Worm (Caenorhabditis elegans) whole organism, L1 larva: ENCODE data around the gene T11B7.5.

ENCODE experiments used
- C04F5.9 ChIP-seq: sonication (generic microtip); optimal IDR thresholded peaks from 2 replicates; lab custom pipeline; 2016; ENCODE audit warnings: missing genetic modification characterization, missing compliant biosample characterization
- F16B12.6 ChIP-seq: fragments of 150-350 bp; optimal IDR thresholded peaks from 2 replicates; lab custom pipeline; 2014; ENCODE audit warnings: missing biosample characterization, missing genetic modification characterization
- Y116A8C.19 ChIP-seq: sonication (generic microtip); optimal IDR thresholded peaks from 2 replicates; lab custom pipeline; 2016; ENCODE audit warnings: missing compliant biosample characterization, missing genetic modification characterization, borderline replicate concordance
- aha-1 ChIP-seq: fragments of 150-350 bp; optimal IDR thresholded peaks from 2 replicates; lab custom pipeline; 2014; ENCODE audit warnings: missing biosample characterization, missing genetic modification characterization
- alr-1 ChIP-seq: fragments of 200-800 bp; sonication (Bioruptor generic); optimal IDR thresholded peaks from 2 replicates; lab custom pipeline; 2018; ENCODE audit warnings: borderline replicate concordance, mild to moderate bottlenecking, missing genetic modification characterization, missing compliant biosample characterization
- aly-2 ChIP-seq: fragments of 150-350 bp; optimal IDR thresholded peaks from 2 replicates; lab custom pipeline; 2014; ENCODE audit warnings: missing biosample characterization, missing genetic modification characterization
- ama-1 ChIP-seq: fragments of 150-350 bp; optimal IDR thresholded peaks from 2 replicates; lab custom pipeline; 2014
- blmp-1 ChIP-seq: fragments of 150-350 bp; optimal IDR thresholded peaks from 2 replicates; lab custom pipeline; 2014; ENCODE audit warnings: missing biosample characterization, missing genetic modification characterization
- ceh-82 ChIP-seq, 3 experiments: fragments of 150-350 bp in 1 of 3; sonication (generic microtip) in 2 of 3; optimal IDR thresholded peaks; 2 replicates each; lab custom pipeline; 2014 to 2017; ENCODE audit warnings: missing biosample characterization in 3 of 3, missing genetic modification characterization in 3 of 3
- ceh-88 ChIP-seq: fragments of 200-800 bp; sonication (Bioruptor generic); IDR thresholded peaks from 2 replicates; pipeline ENCODE4 v1.3.6; 2022; ENCODE audit warnings: missing genetic modification characterization, missing compliant biosample characterization
- ces-1 ChIP-seq: fragments of 150-350 bp; optimal IDR thresholded peaks from 2 replicates; lab custom pipeline; 2014; ENCODE audit warnings: missing biosample characterization, missing genetic modification reagents, missing genetic modification characterization
- dpl-1 ChIP-seq, 3 experiments: fragments of 150-350 bp in 2 of 3; sonication (generic microtip) in 1 of 3; optimal IDR thresholded peaks; 2 replicates each; lab custom pipeline; 2014 to 2017; ENCODE audit warnings: missing biosample characterization in 3 of 3, missing genetic modification characterization in 3 of 3, missing genetic modification reagents in 3 of 3
- dsc-1 ChIP-seq: sonication (generic microtip); optimal IDR thresholded peaks from 2 replicates; lab custom pipeline; 2016; ENCODE audit warnings: mild to moderate bottlenecking, missing genetic modification characterization, missing compliant biosample characterization
- efl-3 ChIP-seq: fragments of 200-800 bp; sonication (Bioruptor generic); optimal IDR thresholded peaks from 2 replicates; lab custom pipeline; 2018; ENCODE audit warnings: mild to moderate bottlenecking, missing genetic modification characterization, missing compliant biosample characterization
- egl-13 ChIP-seq: sonication (generic microtip); optimal IDR thresholded peaks from 2 replicates; lab custom pipeline; 2016; ENCODE audit warnings: missing genotype, missing genetic modification reagents, missing genetic modification characterization, missing compliant biosample characterization
- elt-3 ChIP-seq, 6 experiments: fragments of 150-350 bp in 1 of 6; sonication (generic microtip); optimal IDR thresholded peaks; 2 replicates each; lab custom pipeline; 2017 to 2018; ENCODE audit warnings: missing biosample characterization in 6 of 6, missing genetic modification characterization in 6 of 6, inconsistent platforms in 1 of 6
- ets-5 ChIP-seq: fragments of 200-800 bp; sonication (Bioruptor generic); IDR thresholded peaks from 2 replicates; pipeline ENCODE4 v1.3.6; 2022; ENCODE audit warnings: missing genetic modification characterization, missing compliant biosample characterization
- fkh-4 ChIP-seq: sonication (generic microtip); optimal IDR thresholded peaks from 2 replicates; lab custom pipeline; 2016; ENCODE audit warnings: missing compliant biosample characterization, missing genetic modification characterization, borderline replicate concordance
- fkh-8 ChIP-seq: sonication (generic microtip); optimal IDR thresholded peaks from 2 replicates; lab custom pipeline; 2016; ENCODE audit warnings: mild to moderate bottlenecking, missing genetic modification characterization, missing compliant biosample characterization
- fos-1 ChIP-seq: fragments of 150-350 bp; optimal IDR thresholded peaks from 2 replicates; lab custom pipeline; 2014; ENCODE audit warnings: missing biosample characterization, missing genetic modification characterization
- grh-1 ChIP-seq: fragments of 200-800 bp; sonication (Bioruptor generic); IDR thresholded peaks from 2 replicates; pipeline ENCODE4 v1.3.6; 2022; ENCODE audit warnings: missing genetic modification reagents, missing genetic modification characterization, missing compliant biosample characterization
- hlh-4 ChIP-seq: sonication (generic microtip); optimal IDR thresholded peaks from 2 replicates; lab custom pipeline; 2016; ENCODE audit warnings: mild to moderate bottlenecking, missing genetic modification characterization, missing compliant biosample characterization
- irx-1 ChIP-seq: sonication (generic microtip); optimal IDR thresholded peaks from 2 replicates; lab custom pipeline; 2016; ENCODE audit warnings: missing genetic modification characterization, missing compliant biosample characterization
- isw-1 ChIP-seq: fragments of 200-800 bp; sonication (Bioruptor generic); IDR thresholded peaks from 2 replicates; pipeline ENCODE4 v1.3.6; 2022; ENCODE audit warnings: missing genetic modification characterization, missing compliant biosample characterization
- lin-13 ChIP-seq: fragments of 150-350 bp; optimal IDR thresholded peaks from 2 replicates; lab custom pipeline; 2014; ENCODE audit warnings: missing biosample characterization, missing genetic modification reagents, missing genetic modification characterization
- lin-39 ChIP-seq: fragments of 150-350 bp; optimal IDR thresholded peaks from 2 replicates; lab custom pipeline; 2014; ENCODE audit warnings: missing biosample characterization, missing genetic modification reagents, missing genetic modification characterization
- lir-3 ChIP-seq: sonication (generic microtip); optimal IDR thresholded peaks from 2 replicates; lab custom pipeline; 2016; ENCODE audit warnings: mild to moderate bottlenecking, missing genetic modification characterization, moderate library complexity, missing compliant biosample characterization; ENCODE audit not compliant: poor library complexity
- mab-9 ChIP-seq: fragments of 200-800 bp; sonication (Bioruptor generic); IDR thresholded peaks from 2 replicates; pipeline ENCODE4 v1.3.6; 2022; ENCODE audit warnings: missing genetic modification reagents, missing genetic modification characterization, missing compliant biosample characterization
- mep-1 ChIP-seq: fragments of 150-350 bp; optimal IDR thresholded peaks from 2 replicates; lab custom pipeline; 2014; ENCODE audit warnings: missing biosample characterization, missing genetic modification characterization
- nhr-19 ChIP-seq: fragments of 200-800 bp; sonication (Bioruptor generic); conservative IDR thresholded peaks from 2 replicates; pipeline ENCODE4 v1.3.6; 2022; ENCODE audit warnings: missing genetic modification characterization, missing compliant biosample characterization
- nhr-237 ChIP-seq: fragments of 150-350 bp; optimal IDR thresholded peaks from 2 replicates; lab custom pipeline; 2014; ENCODE audit warnings: missing biosample characterization, missing genetic modification characterization
- nhr-28 ChIP-seq: fragments of 150-350 bp; optimal IDR thresholded peaks from 2 replicates; lab custom pipeline; 2014; ENCODE audit warnings: missing biosample characterization, missing genetic modification characterization
- nhr-47 ChIP-seq: sonication (generic microtip); optimal IDR thresholded peaks from 2 replicates; lab custom pipeline; 2016; ENCODE audit warnings: mild to moderate bottlenecking, missing genetic modification characterization, moderate library complexity, missing compliant biosample characterization
- nhr-71 ChIP-seq: sonication (generic microtip); optimal IDR thresholded peaks from 2 replicates; lab custom pipeline; 2016; ENCODE audit warnings: mild to moderate bottlenecking, missing genetic modification characterization, moderate library complexity, missing compliant biosample characterization
- nhr-76 ChIP-seq: sonication (generic microtip); optimal IDR thresholded peaks from 2 replicates; lab custom pipeline; 2017; ENCODE audit warnings: missing biosample characterization, missing genetic modification characterization
- nhr-84 ChIP-seq: sonication (generic microtip); optimal IDR thresholded peaks from 2 replicates; lab custom pipeline; 2017; ENCODE audit warnings: missing biosample characterization, missing genetic modification characterization
- pqm-1 ChIP-seq: sonication (generic microtip); optimal IDR thresholded peaks from 3 replicates; lab custom pipeline; 2017; ENCODE audit warnings: missing biosample characterization, missing genetic modification characterization
- snpc-4 ChIP-seq: fragments of 150-350 bp; optimal IDR thresholded peaks from 2 replicates; lab custom pipeline; 2014; ENCODE audit warnings: missing biosample characterization, missing genetic modification characterization
- sptf-1 ChIP-seq: fragments of 150-350 bp; optimal IDR thresholded peaks from 2 replicates; lab custom pipeline; 2014; ENCODE audit warnings: missing biosample characterization, missing genetic modification characterization
- tbx-2 ChIP-seq: sonication (generic microtip); optimal IDR thresholded peaks from 2 replicates; lab custom pipeline; 2016; ENCODE audit warnings: missing genetic modification characterization, missing compliant biosample characterization
- tlp-1 ChIP-seq: fragments of 150-350 bp; optimal IDR thresholded peaks from 2 replicates; lab custom pipeline; 2014; ENCODE audit warnings: missing biosample characterization, missing genetic modification characterization
- unc-30 ChIP-seq: sonication (generic microtip); optimal IDR thresholded peaks from 2 replicates; lab custom pipeline; 2017; ENCODE audit warnings: missing biosample characterization, missing genetic modification characterization
- unc-86 ChIP-seq: sonication (generic microtip); optimal IDR thresholded peaks from 2 replicates; lab custom pipeline; 2016; ENCODE audit warnings: missing genetic modification characterization, missing compliant biosample characterization
- unc-98 ChIP-seq: fragments of 200-800 bp; sonication (Bioruptor generic); IDR thresholded peaks from 2 replicates; pipeline ENCODE4 v1.3.6; 2022; ENCODE audit warnings: missing genetic modification characterization, missing compliant biosample characterization
- xbp-1 ChIP-seq: sonication (generic microtip); optimal IDR thresholded peaks from 2 replicates; lab custom pipeline; 2016; ENCODE audit warnings: missing genetic modification characterization, missing compliant biosample characterization
- zag-1 ChIP-seq: fragments of 150-350 bp; optimal IDR thresholded peaks from 2 replicates; lab custom pipeline; 2014; ENCODE audit warnings: missing biosample characterization, missing genetic modification characterization
- ztf-11 ChIP-seq, 2 experiments: sonication (generic microtip); optimal IDR thresholded peaks; 2 replicates each; lab custom pipeline; 2016 to 2017; ENCODE audit warnings: missing genetic modification characterization in 2 of 2, missing biosample characterization in 1 of 2, missing compliant biosample characterization in 1 of 2
- ztf-4 ChIP-seq: fragments of 150-350 bp; optimal IDR thresholded peaks from 2 replicates; lab custom pipeline; 2014; ENCODE audit warnings: missing biosample characterization, missing genetic modification characterization

The T11B7.5 gene

ce11 chrIV:8893746-8894145 is 37.9 kb upstream of the T11B7.5 start, which contains the start of gene rad-54.L2 (continued):
- TF ChIP-seq ceh-82 (tag; optimal IDR thresholded peaks at IDR 0.05; lab: Kevin White, UChicago), result no peak
- TF ChIP-seq fos-1, result peak; percentile 5
- no peak for TF ChIP-seq tlp-1 (tag; lab: Kevin White, UChicago)
- TF ChIP-seq nhr-71 (tag; lab: Kevin White, UChicago), result peak; percentile 58
- peak; percentile 17 for TF ChIP-seq blmp-1 (tag; lab: Kevin White, UChicago)
- no peak for TF ChIP-seq unc-98
- TF ChIP-seq dpl-1 (GFP tag; optimal IDR thresholded peaks at IDR 0.05; lab: Kevin White, UChicago), result peak; percentile 43 to 63 (median 52)
- peak; percentile 29 for TF ChIP-seq tbx-2 (tag; lab: Kevin White, UChicago)
- no peak for TF ChIP-seq aly-2
- no peak for TF ChIP-seq fkh-4 (tag; lab: Kevin White, UChicago)
- peak; percentile 13 for TF ChIP-seq irx-1 (tag; lab: Kevin White, UChicago)
- peak; percentile 43 for TF ChIP-seq lin-13 (GFP tag; lab: Kevin White, UChicago)
- TF ChIP-seq alr-1 (tag; lab: Kevin White, UChicago), result no peak
- TF ChIP-seq pqm-1 (tag; lab: Kevin White, UChicago), result no peak
- TF ChIP-seq snpc-4, result peak; percentile 19
- no peak for TF ChIP-seq ztf-11 (tag; optimal IDR thresholded peaks at IDR 0.05; lab: Kevin White, UChicago)
- no peak for TF ChIP-seq efl-3
- TF ChIP-seq Y116A8C.19 (tag; lab: Kevin White, UChicago), result no peak
- TF ChIP-seq ceh-88, result no peak
- TF ChIP-seq aha-1 (tag; lab: Kevin White, UChicago), result no peak
- no peak for TF ChIP-seq lin-39 (tag; lab: Kevin White, UChicago)
- TF ChIP-seq lir-3 (tag; lab: Kevin White, UChicago), result no peak
- TF ChIP-seq nhr-19 (GFP tag; lab: Robert Waterston, UW), result no peak
- TF ChIP-seq zag-1 (tag; lab: Kevin White, UChicago), result no peak
- peak; percentile 79 for TF ChIP-seq fkh-8 (tag; lab: Kevin White, UChicago)
- peak; percentile 4 for TF ChIP-seq egl-13 (tag; lab: Kevin White, UChicago)
- TF ChIP-seq isw-1, result no peak
- TF ChIP-seq nhr-84 (tag; lab: Kevin White, UChicago), result no peak
- no peak for TF ChIP-seq nhr-76 (tag; lab: Kevin White, UChicago)
- TF ChIP-seq C04F5.9 (tag; lab: Kevin White, UChicago), result no peak
- TF ChIP-seq dsc-1 (tag; lab: Kevin White, UChicago), result peak; percentile 57
- TF ChIP-seq ces-1 (GFP tag; lab: Kevin White, UChicago), result no peak
- TF ChIP-seq F16B12.6 (tag; lab: Kevin White, UChicago), result peak; percentile 12
- peak; percentile 26 for TF ChIP-seq nhr-237 (tag; lab: Kevin White, UChicago)
- peak; percentile 64 for TF ChIP-seq nhr-47 (tag; lab: Kevin White, UChicago)
- no peak for TF ChIP-seq ama-1
- TF ChIP-seq sptf-1, result no peak
- no peak for TF ChIP-seq unc-86
- TF ChIP-seq hlh-4 (tag; lab: Kevin White, UChicago), result no peak
- no peak for TF ChIP-seq grh-1 (GFP tag; lab: Robert Waterston, UW)
- TF ChIP-seq ets-5 (GFP tag; lab: Robert Waterston, UW), result no peak
- TF ChIP-seq ztf-4, result no peak
- TF ChIP-seq elt-3 (tag; optimal IDR thresholded peaks at IDR 0.05; lab: Kevin White, UChicago), result peak in 1 of 6 experiments; percentile 3
- no peak for TF ChIP-seq unc-30 (tag; lab: Kevin White, UChicago)

ce11 chrIV:8892558-8892957 is 36.7 kb upstream of the T11B7.5 start, which contains the start of gene C27B7.2:
C27B7.2 (plus strand) TSS chrIV:8892858.
- TF ChIP-seq nhr-28 (no peak), blmp-1 (tag; lab: Kevin White, UChicago) (no peak), ets-5 (GFP tag; lab: Robert Waterston, UW) (no peak), xbp-1 (tag; lab: Kevin White, UChicago) (no peak), nhr-76 (tag; lab: Kevin White, UChicago) (no peak), mep-1 (tag; lab: Kevin White, UChicago) (no peak), mab-9 (GFP tag; lab: Robert Waterston, UW) (no peak)
